Fruit fly (Drosophila melanogaster) whole organism, embryonic: Measurements from ENCODE around the gene cdi.

Experiments used
- Bgb ChIP-seq: fragments of 200-800 bp; sonication (Bioruptor generic); IDR thresholded peaks from 2 replicates; pipeline ENCODE4 v1.3.6; 2022; ENCODE audit warnings: missing biosample characterization, missing genetic modification characterization; ENCODE audit not compliant: partially characterized antibody
- CG11247 ChIP-seq: fragments of 200-800 bp; sonication (Bioruptor generic); IDR thresholded peaks from 2 replicates; pipeline ENCODE4 v1.3.6; 2022; ENCODE audit warnings: missing biosample characterization, missing genetic modification characterization
- CG11398 ChIP-seq: fragments of 200-800 bp; sonication (Bioruptor generic); optimal IDR thresholded peaks from 2 replicates; lab custom pipeline; 2016; ENCODE audit warnings: missing biosample characterization, missing genetic modification characterization
- CG11504 ChIP-seq: fragments of 200-800 bp; sonication (Bioruptor generic); optimal IDR thresholded peaks from 3 replicates; lab custom pipeline; 2019; ENCODE audit warnings: missing biosample characterization, mild to moderate bottlenecking, missing genetic modification characterization, moderate library complexity
- CG12104 ChIP-seq: fragments of 200-800 bp; sonication (Bioruptor generic); optimal IDR thresholded peaks from 3 replicates; lab custom pipeline; 2016; ENCODE audit warnings: missing biosample characterization, missing genetic modification characterization
- CG12299 ChIP-seq: fragments of 200-800 bp; sonication (Bioruptor generic); optimal IDR thresholded peaks from 2 replicates; lab custom pipeline; 2018; ENCODE audit warnings: missing biosample characterization, mild to moderate bottlenecking, missing genetic modification characterization
- CG1233 ChIP-seq: fragments of 200-800 bp; sonication (Bioruptor generic); optimal IDR thresholded peaks from 4 replicates; lab custom pipeline; 2018; ENCODE audit warnings: missing biosample characterization, mild to moderate bottlenecking, missing genetic modification characterization
- CG14667 ChIP-seq: fragments of 200-800 bp; sonication (Bioruptor generic); IDR thresholded peaks from 2 replicates; pipeline ENCODE4 v1.3.6; 2022; ENCODE audit warnings: missing biosample characterization, missing genetic modification characterization
- CG14710 ChIP-seq: fragments of 200-800 bp; sonication (Bioruptor generic); optimal IDR thresholded peaks from 3 replicates; lab custom pipeline; 2019; ENCODE audit warnings: missing biosample characterization, mild to moderate bottlenecking, missing genetic modification characterization, moderate library complexity
- CG17361 ChIP-seq: fragments of 200-800 bp; sonication (Bioruptor generic); IDR thresholded peaks from 3 replicates; pipeline ENCODE4 v1.3.6; 2022; ENCODE audit warnings: missing biosample characterization, missing genetic modification characterization
- CG1832 ChIP-seq: fragments of 200-800 bp; sonication (Bioruptor generic); optimal IDR thresholded peaks from 2 replicates; lab custom pipeline; 2017; ENCODE audit warnings: missing biosample characterization, mild to moderate bottlenecking, missing genetic modification characterization, inconsistent platforms
- CG2120 ChIP-seq: fragments of 200-800 bp; sonication (Bioruptor generic); optimal IDR thresholded peaks from 3 replicates; lab custom pipeline; 2016; ENCODE audit warnings: missing biosample characterization, missing genetic modification characterization
- CG2875 ChIP-seq: fragments of 200-800 bp; sonication (Bioruptor generic); optimal IDR thresholded peaks from 2 replicates; lab custom pipeline; 2017; ENCODE audit warnings: missing biosample characterization, mild to moderate bottlenecking, missing genetic modification characterization, missing genetic modification reagents
- CG31365 ChIP-seq: fragments of 200-800 bp; sonication (Bioruptor generic); optimal IDR thresholded peaks from 2 replicates; lab custom pipeline; 2018; ENCODE audit warnings: missing biosample characterization, mild to moderate bottlenecking, missing genetic modification characterization
- CG43689 ChIP-seq: fragments of 200-800 bp; sonication (Bioruptor generic); IDR thresholded peaks from 2 replicates; pipeline ENCODE4 v1.3.6; 2022; ENCODE audit warnings: missing biosample characterization, missing genetic modification characterization
- CG7556 ChIP-seq: fragments of 200-800 bp; sonication (Bioruptor generic); optimal IDR thresholded peaks from 2 replicates; lab custom pipeline; 2017; ENCODE audit warnings: missing biosample characterization, mild to moderate bottlenecking, missing genetic modification characterization
- CG7963 ChIP-seq: fragments of 200-800 bp; sonication (Bioruptor generic); IDR thresholded peaks from 3 replicates; pipeline ENCODE4 v1.3.6; 2022; ENCODE audit warnings: missing biosample characterization, missing genetic modification characterization; ENCODE audit not compliant: partially characterized antibody
- CG8924 ChIP-seq: fragments of 200-800 bp; optimal IDR thresholded peaks from 3 replicates; lab custom pipeline; 2019; ENCODE audit warnings: missing biosample characterization, mild to moderate bottlenecking, missing genetic modification characterization, moderate library complexity
- CkIIα-i1 ChIP-seq: fragments of 200-800 bp; sonication (Bioruptor generic); IDR thresholded peaks from 2 replicates; pipeline ENCODE4 v1.3.6; 2022; ENCODE audit warnings: missing biosample characterization, missing genetic modification characterization
- Deaf1 ChIP-seq: fragments of 200-800 bp; optimal IDR thresholded peaks from 3 replicates; lab custom pipeline; 2019; ENCODE audit warnings: missing biosample characterization, mild to moderate bottlenecking, missing genetic modification characterization, moderate library complexity
- Dfd ChIP-seq, 2 experiments: fragments of >200 bp; optimal IDR thresholded peaks; 2 replicates each; lab custom pipeline; 2017; ENCODE audit warnings: missing biosample characterization in 2 of 2, missing genetic modification characterization in 2 of 2
- Fer1 ChIP-seq: fragments of 200-800 bp; sonication (Bioruptor generic); optimal IDR thresholded peaks from 2 replicates; lab custom pipeline; 2017; ENCODE audit warnings: missing biosample characterization, mild to moderate bottlenecking, missing genetic modification characterization
- Gug ChIP-seq: fragments of 200-800 bp; sonication (Bioruptor generic); IDR thresholded peaks from 4 replicates; pipeline ENCODE4 v1.3.6; 2022; ENCODE audit warnings: missing biosample characterization, missing genetic modification characterization
- HHEX ChIP-seq: fragments of 200-800 bp; sonication (Bioruptor generic); optimal IDR thresholded peaks from 3 replicates; lab custom pipeline; 2017; ENCODE audit warnings: missing biosample characterization, mild to moderate bottlenecking, missing genetic modification characterization, missing genetic modification reagents
- HLH3B ChIP-seq: fragments of 200-800 bp; sonication (Bioruptor generic); IDR thresholded peaks from 2 replicates; pipeline ENCODE4 v1.3.6; 2022; ENCODE audit warnings: missing biosample characterization, missing genetic modification characterization
- HLH54F ChIP-seq: fragments of 200-800 bp; sonication (Bioruptor generic); optimal IDR thresholded peaks from 3 replicates; lab custom pipeline; 2016; ENCODE audit warnings: missing biosample characterization, missing genetic modification characterization
- Hr3 ChIP-seq: fragments of 200-800 bp; sonication (Bioruptor generic); optimal IDR thresholded peaks from 3 replicates; lab custom pipeline; 2016; ENCODE audit warnings: missing biosample characterization, missing genetic modification characterization
- Lhr ChIP-seq: fragments of 200-800 bp; sonication (Bioruptor generic); optimal IDR thresholded peaks from 3 replicates; lab custom pipeline; 2017; ENCODE audit warnings: mild to moderate bottlenecking, missing biosample characterization, missing genetic modification reagents, missing genetic modification characterization
- NC2α ChIP-seq: fragments of 200-800 bp; sonication (Bioruptor generic); optimal IDR thresholded peaks from 2 replicates; lab custom pipeline; 2016; ENCODE audit warnings: missing biosample characterization, missing genetic modification characterization
- NC2β ChIP-seq: fragments of 200-800 bp; sonication (Bioruptor generic); optimal IDR thresholded peaks from 2 replicates; lab custom pipeline; 2016; ENCODE audit warnings: missing biosample characterization, missing genetic modification characterization
- Optix ChIP-seq: fragments of 200-800 bp; sonication (Bioruptor generic); IDR thresholded peaks from 3 replicates; pipeline ENCODE4 v1.3.6; 2022; ENCODE audit warnings: missing biosample characterization, missing genetic modification characterization
- Sox102F ChIP-seq: fragments of 200-800 bp; sonication (Bioruptor generic); optimal IDR thresholded peaks from 2 replicates; lab custom pipeline; 2018; ENCODE audit warnings: missing biosample characterization, mild to moderate bottlenecking, missing genetic modification characterization, moderate library complexity
- ap ChIP-seq: fragments of 200-800 bp; sonication (Bioruptor generic); IDR thresholded peaks from 2 replicates; pipeline ENCODE4 v1.3.6; 2022; ENCODE audit warnings: missing biosample characterization, missing genetic modification characterization
- ara ChIP-seq: fragments of 200-800 bp; sonication (Bioruptor generic); IDR thresholded peaks from 2 replicates; pipeline ENCODE4 v1.3.6; 2022; ENCODE audit warnings: missing biosample characterization, missing genetic modification characterization
- bigmax ChIP-seq: fragments of 200-800 bp; sonication (Bioruptor generic); optimal IDR thresholded peaks from 2 replicates; lab custom pipeline; 2018; ENCODE audit warnings: missing biosample characterization, mild to moderate bottlenecking, missing genetic modification characterization
- chn ChIP-seq: fragments of 200-800 bp; sonication (Bioruptor generic); optimal IDR thresholded peaks from 2 replicates; lab custom pipeline; 2016; ENCODE audit warnings: missing biosample characterization, missing genetic modification characterization
- croc ChIP-seq: fragments of 200-800 bp; sonication (Bioruptor generic); conservative IDR thresholded peaks from 3 replicates; pipeline ENCODE4 v1.3.6; 2022; ENCODE audit warnings: missing biosample characterization, missing genetic modification characterization
- dpn ChIP-seq, 2 experiments: fragments of 200-800 bp; sonication (Bioruptor generic); optimal IDR thresholded peaks; 3 replicates each; lab custom pipeline; 2016; ENCODE audit warnings: missing biosample characterization in 2 of 2, missing genetic modification characterization in 2 of 2
- dysf ChIP-seq: fragments of 200-800 bp; sonication (Bioruptor generic); IDR thresholded peaks from 3 replicates; pipeline ENCODE4 v1.3.6; 2022; ENCODE audit warnings: missing biosample characterization, missing genetic modification characterization
- eve ChIP-seq, 2 experiments: fragments of >200 bp; optimal IDR thresholded peaks; 2 replicates each; lab custom pipeline; 2017; ENCODE audit warnings: missing biosample characterization in 2 of 2, missing genetic modification characterization in 2 of 2
- fd64A ChIP-seq: fragments of 200-800 bp; sonication (Bioruptor generic); optimal IDR thresholded peaks from 3 replicates; lab custom pipeline; 2018; ENCODE audit warnings: missing biosample characterization, mild to moderate bottlenecking, missing genetic modification characterization
- gsb ChIP-seq: fragments of 200-800 bp; sonication (Bioruptor generic); IDR thresholded peaks from 2 replicates; pipeline ENCODE4 v1.3.6; 2022; ENCODE audit warnings: missing biosample characterization, missing genetic modification characterization
- ind ChIP-seq: fragments of 200-800 bp; sonication (Bioruptor generic); optimal IDR thresholded peaks from 3 replicates; lab custom pipeline; 2016; ENCODE audit warnings: missing biosample characterization, missing genetic modification characterization
- kay ChIP-seq: fragments of 200-800 bp; sonication (Bioruptor generic); optimal IDR thresholded peaks from 2 replicates; lab custom pipeline; 2016; ENCODE audit warnings: missing biosample characterization, missing genetic modification characterization
- lbe ChIP-seq: fragments of 200-800 bp; sonication (Bioruptor generic); optimal IDR thresholded peaks from 2 replicates; lab custom pipeline; 2016; ENCODE audit warnings: missing biosample characterization, mild to moderate bottlenecking, missing genetic modification characterization
- maf-S ChIP-seq: fragments of 200-800 bp; sonication (Bioruptor generic); optimal IDR thresholded peaks from 2 replicates; lab custom pipeline; 2016; ENCODE audit warnings: missing biosample characterization, missing genetic modification characterization
- nerfin-2 ChIP-seq: fragments of 200-800 bp; sonication (Bioruptor generic); IDR thresholded peaks from 2 replicates; pipeline ENCODE4 v1.3.6; 2022; ENCODE audit warnings: missing biosample characterization, missing genetic modification characterization; ENCODE audit not compliant: partially characterized antibody
- pho ChIP-seq: fragments of 200-800 bp; sonication (Bioruptor generic); optimal IDR thresholded peaks from 2 replicates; lab custom pipeline; 2016; ENCODE audit warnings: missing biosample characterization, missing genetic modification characterization
- pita ChIP-seq: fragments of 200-800 bp; sonication (Bioruptor generic); optimal IDR thresholded peaks from 2 replicates; lab custom pipeline; 2017; ENCODE audit warnings: missing biosample characterization, mild to moderate bottlenecking, missing genetic modification characterization
- tgo ChIP-seq: fragments of 200-800 bp; sonication (Bioruptor generic); IDR thresholded peaks from 3 replicates; pipeline ENCODE4 v1.3.6; 2022; ENCODE audit warnings: missing biosample characterization, missing genetic modification characterization
- vfl ChIP-seq: fragments of 200-800 bp; sonication (Bioruptor generic); optimal IDR thresholded peaks from 2 replicates; lab custom pipeline; 2016; ENCODE audit warnings: missing biosample characterization, missing genetic modification characterization
- zfh1 ChIP-seq: fragments of 200-800 bp; sonication (Bioruptor generic); IDR thresholded peaks from 3 replicates; pipeline ENCODE4 v1.3.6; 2022; ENCODE audit warnings: missing biosample characterization, missing genetic modification characterization

cdi gene

DNA sequence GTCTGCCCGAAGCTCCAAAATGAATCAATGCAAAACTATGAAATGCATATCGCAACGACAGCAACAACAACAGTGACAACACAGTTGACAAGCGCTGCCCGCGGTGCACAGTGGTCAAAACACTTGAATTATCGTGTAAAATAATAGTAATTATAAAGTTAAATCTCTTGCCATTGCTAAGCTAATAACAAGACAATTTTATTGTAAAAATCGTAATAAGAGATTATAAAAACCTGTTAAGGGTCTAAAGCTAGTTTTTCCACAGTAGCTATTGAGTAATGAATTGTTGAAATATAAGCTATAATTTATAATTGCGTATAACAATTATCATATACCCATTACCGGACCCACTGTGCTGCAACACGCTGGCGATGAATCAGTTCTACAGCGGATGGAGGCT lies 21.1 kb downstream of the cdi start (continued):
- TF ChIP-seq tgo (GFP tag; lab: Robert Waterston, UW) (peak; percentile 35; the same call in 1 of the 3 replicates), CG8924 (tag; lab: Kevin White, UChicago) (peak; percentile 52), CG31365 (tag; lab: Kevin White, UChicago) (no peak), Dfd (GFP tag; optimal IDR thresholded peaks at IDR 0.05; lab: Kevin White, UChicago) (no peak), CG11398 (GFP tag; lab: Kevin White, UChicago) (no peak), croc (GFP tag; lab: Robert Waterston, UW) (peak; percentile 66), ap (peak; percentile 44), CG12104 (no peak), HHEX (GFP tag; lab: Kevin White, UChicago) (no peak), dysf (peak; percentile 51; the same call in 1 of the 3 replicates), Hr3 (GFP tag; lab: Kevin White, UChicago) (peak; percentile 11), dpn (GFP tag; optimal IDR thresholded peaks at IDR 0.05; lab: Kevin White, UChicago) (peak in 1 of 2 experiments; percentile 28), CG43689 (GFP tag; lab: Robert Waterston, UW) (no peak), vfl (GFP tag; lab: Kevin White, UChicago) (no peak), Sox102F (GFP tag; lab: Kevin White, UChicago) (peak; percentile 80), NC2α (GFP tag; lab: Kevin White, UChicago) (no peak), ara (peak; percentile 71; the same call in 1 of the 2 replicates), CG1233 (GFP tag; lab: Kevin White, UChicago) (peak; percentile 16), ind (no peak), CG17361 (peak; percentile 83), CG11504 (peak; percentile 76), CkIIα-i1 (GFP tag; lab: Robert Waterston, UW) (no peak), NC2β (GFP tag; lab: Kevin White, UChicago) (peak; percentile 0), CG2875 (GFP tag; lab: Kevin White, UChicago) (peak; percentile 51), CG1832 (GFP tag; lab: Kevin White, UChicago) (no peak), CG7963 (GFP tag; lab: Robert Waterston, UW) (no peak), eve (GFP tag; optimal IDR thresholded peaks at IDR 0.05; lab: Kevin White, UChicago) (peak in 1 of 2 experiments; percentile 54), HLH54F (GFP tag; lab: Kevin White, UChicago) (no peak), CG7556 (GFP tag; lab: Kevin White, UChicago) (peak; percentile 47), CG11247 (GFP tag; lab: Robert Waterston, UW) (no peak), CG14667 (GFP tag; lab: Robert Waterston, UW) (0 out of 2 replicates have a peak, but pooled peaks have one; percentile 11), Gug (GFP tag; lab: Robert Waterston, UW) (no peak; the same call in 3 of the 4 replicates), Lhr (GFP tag; lab: Kevin White, UChicago) (peak; percentile 26), fd64A (GFP tag; lab: Kevin White, UChicago) (peak; percentile 30), chn (GFP tag; lab: Kevin White, UChicago) (no peak), nerfin-2 (no peak), CG12299 (peak; percentile 11), pita (GFP tag; lab: Kevin White, UChicago) (no peak), pho (GFP tag; lab: Kevin White, UChicago) (no peak), Bgb (GFP tag; lab: Robert Waterston, UW) (no peak), maf-S (GFP tag; lab: Kevin White, UChicago) (no peak), HLH3B (peak; percentile 52), lbe (GFP tag; lab: Kevin White, UChicago) (no peak), bigmax (GFP tag; lab: Kevin White, UChicago) (no peak), gsb (GFP tag; lab: Robert Waterston, UW) (no peak), Fer1 (GFP tag; lab: Kevin White, UChicago) (no peak), Optix (GFP tag; lab: Robert Waterston, UW) (peak; percentile 48; the same call in 1 of the 3 replicates), zfh1 (GFP tag; lab: Robert Waterston, UW) (peak; percentile 78), kay (GFP tag; lab: Kevin White, UChicago) (peak; percentile 27), CG2120 (GFP tag; lab: Kevin White, UChicago) (no peak), CG14710 (tag; lab: Kevin White, UChicago) (peak; percentile 62), Deaf1 (tag; lab: Kevin White, UChicago) (no peak)
